Fruit fly (Drosophila melanogaster): ENCODE measurements around the gene tutl.

DNA sequence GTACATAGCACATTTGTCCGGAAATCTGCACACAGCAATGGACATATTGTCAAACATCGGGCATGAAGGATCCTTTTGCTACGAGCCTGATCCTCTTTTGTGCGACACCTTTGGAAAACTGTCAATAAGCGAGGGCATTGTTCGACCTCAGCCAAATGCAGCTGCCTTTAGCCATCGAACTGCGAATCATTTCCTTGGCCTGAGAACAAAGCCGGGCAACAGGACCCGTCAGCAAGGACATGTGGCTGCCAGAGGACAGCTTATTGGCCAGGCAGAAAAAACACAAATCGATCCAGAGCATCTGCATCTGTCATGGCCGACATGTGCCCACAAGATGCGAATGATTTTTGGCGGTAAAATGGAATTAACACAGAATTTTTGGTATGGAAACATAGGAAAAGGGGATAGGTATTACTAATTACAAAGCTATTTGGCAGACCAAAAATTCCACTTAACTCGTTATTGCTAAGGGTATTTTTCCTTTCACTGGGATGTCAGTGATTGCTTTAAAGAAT is 87.1 kb downstream of the tutl start:
- TF ChIP-seq CG14711 (tag; optimal IDR thresholded peaks at IDR 0.05): no peak
- no peak for TF ChIP-seq cic (GFP tag; optimal IDR thresholded peaks at IDR 0.05)
- no peak for TF ChIP-seq CG33017 (tag; optimal IDR thresholded peaks at IDR 0.05)
- TF ChIP-seq toe (GFP tag; optimal IDR thresholded peaks at IDR 0.05): no peak
- TF ChIP-seq bab1 (GFP tag; optimal IDR thresholded peaks at IDR 0.05): no peak
- no peak for TF ChIP-seq Mnt (GFP tag; optimal IDR thresholded peaks at IDR 0.05)
- TF ChIP-seq kay (GFP tag; ENCODE audit: borderline replicate concordance): no peak
- TF ChIP-seq Clk (GFP tag; optimal IDR thresholded peaks at IDR 0.05): no peak
- TF ChIP-seq CG7045 (GFP tag; optimal IDR thresholded peaks at IDR 0.05): no peak
